Worm (Caenorhabditis elegans) whole organism, L1 larva: ENCODE results near the gene irk-1.
A peak's percentile ranks its signal among the peaks of the same experiment; 100 is the strongest.

Source experiments
- C16A3.4 ChIP-seq: fragments of 150-350 bp; optimal IDR thresholded peaks from 2 replicates; lab custom pipeline; 2014; ENCODE audit warnings: missing biosample characterization, missing genetic modification characterization
- Y116A8C.19 ChIP-seq: sonication (generic microtip); optimal IDR thresholded peaks from 2 replicates; lab custom pipeline; 2016; ENCODE audit warnings: missing compliant biosample characterization, missing genetic modification characterization, borderline replicate concordance
- blmp-1 ChIP-seq: fragments of 150-350 bp; optimal IDR thresholded peaks from 2 replicates; lab custom pipeline; 2014; ENCODE audit warnings: missing biosample characterization, missing genetic modification characterization
- ceh-88 ChIP-seq: fragments of 200-800 bp; sonication (Bioruptor generic); IDR thresholded peaks from 2 replicates; pipeline ENCODE4 v1.3.6; 2022; ENCODE audit warnings: missing genetic modification characterization, missing compliant biosample characterization
- ces-1 ChIP-seq: fragments of 150-350 bp; optimal IDR thresholded peaks from 2 replicates; lab custom pipeline; 2014; ENCODE audit warnings: missing biosample characterization, missing genetic modification reagents, missing genetic modification characterization
- dpl-1 ChIP-seq, 3 experiments: fragments of 150-350 bp in 2 of 3; sonication (generic microtip) in 1 of 3; optimal IDR thresholded peaks; 2 replicates each; lab custom pipeline; 2014 to 2017; ENCODE audit warnings: missing biosample characterization in 3 of 3, missing genetic modification characterization in 3 of 3, missing genetic modification reagents in 3 of 3
- efl-1 ChIP-seq, 4 experiments: fragments of 150-350 bp; optimal IDR thresholded peaks in 3 of 4; peaks in 1 of 4; 1 replicate in 1 of 4; 2 replicates in 3 of 4; lab custom pipeline; 2014; ENCODE audit warnings: missing biosample characterization in 2 of 4, missing genetic modification characterization in 2 of 4, missing genetic modification reagents in 2 of 4
- egl-13 ChIP-seq: sonication (generic microtip); optimal IDR thresholded peaks from 2 replicates; lab custom pipeline; 2016; ENCODE audit warnings: missing genotype, missing genetic modification reagents, missing genetic modification characterization, missing compliant biosample characterization
- elt-2 ChIP-seq: sonication (generic microtip); optimal IDR thresholded peaks from 2 replicates; lab custom pipeline; 2016; ENCODE audit warnings: missing genetic modification characterization, mild to moderate bottlenecking, inconsistent platforms, missing compliant biosample characterization, missing genetic modification reagents
- elt-3 ChIP-seq, 6 experiments: fragments of 150-350 bp in 1 of 6; sonication (generic microtip); optimal IDR thresholded peaks; 2 replicates each; lab custom pipeline; 2017 to 2018; ENCODE audit warnings: missing biosample characterization in 6 of 6, missing genetic modification characterization in 6 of 6, inconsistent platforms in 1 of 6
- ets-5 ChIP-seq: fragments of 200-800 bp; sonication (Bioruptor generic); IDR thresholded peaks from 2 replicates; pipeline ENCODE4 v1.3.6; 2022; ENCODE audit warnings: missing genetic modification characterization, missing compliant biosample characterization
- fkh-4 ChIP-seq: sonication (generic microtip); optimal IDR thresholded peaks from 2 replicates; lab custom pipeline; 2016; ENCODE audit warnings: missing compliant biosample characterization, missing genetic modification characterization, borderline replicate concordance
- grh-1 ChIP-seq: fragments of 200-800 bp; sonication (Bioruptor generic); IDR thresholded peaks from 2 replicates; pipeline ENCODE4 v1.3.6; 2022; ENCODE audit warnings: missing genetic modification reagents, missing genetic modification characterization, missing compliant biosample characterization
- hlh-17 ChIP-seq: fragments of 200-800 bp; sonication (Bioruptor generic); optimal IDR thresholded peaks from 2 replicates; lab custom pipeline; 2018; ENCODE audit warnings: missing genetic modification characterization, mild to moderate bottlenecking, missing compliant biosample characterization, moderate library complexity, borderline replicate concordance
- hpl-2 ChIP-seq: fragments of 150-350 bp; optimal IDR thresholded peaks from 2 replicates; lab custom pipeline; 2014; ENCODE audit warnings: missing biosample characterization, missing genetic modification reagents, missing genetic modification characterization
- irx-1 ChIP-seq: sonication (generic microtip); optimal IDR thresholded peaks from 2 replicates; lab custom pipeline; 2016; ENCODE audit warnings: missing genetic modification characterization, missing compliant biosample characterization
- lin-13 ChIP-seq: fragments of 150-350 bp; optimal IDR thresholded peaks from 2 replicates; lab custom pipeline; 2014; ENCODE audit warnings: missing biosample characterization, missing genetic modification reagents, missing genetic modification characterization
- lin-14 ChIP-seq: fragments of 200-800 bp; sonication (Bioruptor generic); optimal IDR thresholded peaks from 2 replicates; lab custom pipeline; 2018; ENCODE audit warnings: mild to moderate bottlenecking, missing genetic modification characterization, moderate library complexity, missing compliant biosample characterization
- lin-15B ChIP-seq: fragments of 150-350 bp; sonication (generic microtip); optimal IDR thresholded peaks from 3 replicates; lab custom pipeline; 2014; ENCODE audit warnings: missing biosample characterization, missing genetic modification characterization
- lin-35 ChIP-seq, 2 experiments: fragments of 150-350 bp; optimal IDR thresholded peaks; 2 replicates each; lab custom pipeline; 2014; ENCODE audit warnings: missing biosample characterization in 2 of 2, missing genetic modification characterization in 2 of 2, missing genetic modification reagents in 2 of 2
- lir-3 ChIP-seq: sonication (generic microtip); optimal IDR thresholded peaks from 2 replicates; lab custom pipeline; 2016; ENCODE audit warnings: mild to moderate bottlenecking, missing genetic modification characterization, moderate library complexity, missing compliant biosample characterization; ENCODE audit not compliant: poor library complexity
- lsy-2 ChIP-seq, 2 experiments: fragments of 150-350 bp; optimal IDR thresholded peaks; 2 replicates each; lab custom pipeline; 2014; ENCODE audit warnings: missing biosample characterization in 2 of 2, missing genetic modification characterization in 2 of 2
- mab-9 ChIP-seq: fragments of 200-800 bp; sonication (Bioruptor generic); IDR thresholded peaks from 2 replicates; pipeline ENCODE4 v1.3.6; 2022; ENCODE audit warnings: missing genetic modification reagents, missing genetic modification characterization, missing compliant biosample characterization
- mdl-1 ChIP-seq, 2 experiments: fragments of 150-350 bp; optimal IDR thresholded peaks; 2 replicates each; lab custom pipeline; 2014 to 2017; ENCODE audit warnings: missing biosample characterization in 2 of 2, missing genetic modification characterization in 2 of 2, inconsistent platforms in 1 of 2
- mef-2 ChIP-seq: fragments of 150-350 bp; optimal IDR thresholded peaks from 2 replicates; lab custom pipeline; 2014; ENCODE audit warnings: missing biosample characterization, missing genetic modification characterization
- mep-1 ChIP-seq: fragments of 150-350 bp; optimal IDR thresholded peaks from 2 replicates; lab custom pipeline; 2014; ENCODE audit warnings: missing biosample characterization, missing genetic modification characterization
- nhr-12 ChIP-seq: sonication (generic microtip); optimal IDR thresholded peaks from 2 replicates; lab custom pipeline; 2017; ENCODE audit warnings: missing biosample characterization, missing genetic modification characterization
- nhr-19 ChIP-seq: fragments of 200-800 bp; sonication (Bioruptor generic); conservative IDR thresholded peaks from 2 replicates; pipeline ENCODE4 v1.3.6; 2022; ENCODE audit warnings: missing genetic modification characterization, missing compliant biosample characterization
- nhr-20 ChIP-seq: sonication (generic microtip); optimal IDR thresholded peaks from 2 replicates; lab custom pipeline; 2016; ENCODE audit warnings: mild to moderate bottlenecking, missing genetic modification characterization, missing compliant biosample characterization
- nhr-47 ChIP-seq: sonication (generic microtip); optimal IDR thresholded peaks from 2 replicates; lab custom pipeline; 2016; ENCODE audit warnings: mild to moderate bottlenecking, missing genetic modification characterization, moderate library complexity, missing compliant biosample characterization
- nhr-71 ChIP-seq: sonication (generic microtip); optimal IDR thresholded peaks from 2 replicates; lab custom pipeline; 2016; ENCODE audit warnings: mild to moderate bottlenecking, missing genetic modification characterization, moderate library complexity, missing compliant biosample characterization
- nhr-76 ChIP-seq: sonication (generic microtip); optimal IDR thresholded peaks from 2 replicates; lab custom pipeline; 2017; ENCODE audit warnings: missing biosample characterization, missing genetic modification characterization
- nhr-77 ChIP-seq: fragments of 150-350 bp; optimal IDR thresholded peaks from 2 replicates; lab custom pipeline; 2014; ENCODE audit warnings: missing biosample characterization, missing genetic modification characterization
- nhr-84 ChIP-seq: sonication (generic microtip); optimal IDR thresholded peaks from 2 replicates; lab custom pipeline; 2017; ENCODE audit warnings: missing biosample characterization, missing genetic modification characterization
- nhr-85 ChIP-seq: sonication (generic microtip); peaks from one replicate; lab custom pipeline; 2016; ENCODE audit warnings: missing genetic modification characterization, inconsistent platforms, missing compliant biosample characterization
- nhr-90 ChIP-seq: sonication (generic microtip); optimal IDR thresholded peaks from 2 replicates; lab custom pipeline; 2016; ENCODE audit warnings: mild to moderate bottlenecking, missing genetic modification characterization, missing compliant biosample characterization; ENCODE audit not compliant: poor library complexity
- pax-3 ChIP-seq: fragments of 200-800 bp; sonication (Bioruptor generic); optimal IDR thresholded peaks from 2 replicates; lab custom pipeline; 2018; ENCODE audit warnings: mild to moderate bottlenecking, missing genetic modification characterization, moderate library complexity, missing compliant biosample characterization
- rnt-1 ChIP-seq: sonication (generic microtip); optimal IDR thresholded peaks from 2 replicates; lab custom pipeline; 2016; ENCODE audit warnings: mild to moderate bottlenecking, missing genetic modification characterization, moderate library complexity, missing compliant biosample characterization
- skn-1 ChIP-seq: fragments of 150-350 bp; optimal IDR thresholded peaks from 2 replicates; lab custom pipeline; 2014; ENCODE audit warnings: missing biosample characterization, missing genetic modification characterization
- snu-23 ChIP-seq: sonication (generic microtip); optimal IDR thresholded peaks from 2 replicates; lab custom pipeline; 2016; ENCODE audit warnings: missing genetic modification characterization, missing compliant biosample characterization
- sptf-1 ChIP-seq: fragments of 150-350 bp; optimal IDR thresholded peaks from 2 replicates; lab custom pipeline; 2014; ENCODE audit warnings: missing biosample characterization, missing genetic modification characterization
- swsn-7 ChIP-seq: sonication (generic microtip); optimal IDR thresholded peaks from 2 replicates; lab custom pipeline; 2016; ENCODE audit warnings: missing genetic modification characterization, missing compliant biosample characterization
- tbx-2 ChIP-seq: sonication (generic microtip); optimal IDR thresholded peaks from 2 replicates; lab custom pipeline; 2016; ENCODE audit warnings: missing genetic modification characterization, missing compliant biosample characterization
- unc-130 ChIP-seq: fragments of 150-350 bp; optimal IDR thresholded peaks from 2 replicates; lab custom pipeline; 2017; ENCODE audit warnings: missing biosample characterization, missing genetic modification characterization, inconsistent platforms
- unc-98 ChIP-seq: fragments of 200-800 bp; sonication (Bioruptor generic); IDR thresholded peaks from 2 replicates; pipeline ENCODE4 v1.3.6; 2022; ENCODE audit warnings: missing genetic modification characterization, missing compliant biosample characterization
- vab-15 ChIP-seq: sonication (generic microtip); optimal IDR thresholded peaks from 2 replicates; lab custom pipeline; 2017; ENCODE audit warnings: missing genotype, mild to moderate bottlenecking, missing genetic modification characterization, missing compliant biosample characterization
- xbp-1 ChIP-seq: sonication (generic microtip); optimal IDR thresholded peaks from 2 replicates; lab custom pipeline; 2016; ENCODE audit warnings: missing genetic modification characterization, missing compliant biosample characterization
- ztf-4 ChIP-seq: fragments of 150-350 bp; optimal IDR thresholded peaks from 2 replicates; lab custom pipeline; 2014; ENCODE audit warnings: missing biosample characterization, missing genetic modification characterization

irk-1 gene

ce11 chrX:6750145-6750544 lies 27.8 kb downstream of the irk-1 start (continued):
- peak; percentile 93 for TF ChIP-seq nhr-90 (tag; lab: Kevin White, UChicago)
- TF ChIP-seq nhr-19 = peak; percentile 97
- TF ChIP-seq mef-2 (tag; lab: Kevin White, UChicago) = peak; percentile 26
- no peak for TF ChIP-seq sptf-1 (tag; lab: Kevin White, UChicago)
- TF ChIP-seq nhr-71 (tag; lab: Kevin White, UChicago) = peak; percentile 98
- peak; percentile 24 for TF ChIP-seq egl-13
- no peak for TF ChIP-seq Y116A8C.19
- TF ChIP-seq mep-1 (tag; lab: Kevin White, UChicago) = peak; percentile 85
- TF ChIP-seq pax-3 (tag; lab: Kevin White, UChicago) = no peak
- TF ChIP-seq, all 84 proteins: peak for 52

ce11 chrX:6749124-6749822 lies 28.6 kb downstream of the irk-1 start:
- TF ChIP-seq mab-9 (GFP tag; lab: Robert Waterston, UW) = 0 out of 2 replicates have a peak, but pooled peaks have one; percentile 18
- TF ChIP-seq dpl-1 (GFP tag; optimal IDR thresholded peaks at IDR 0.05; lab: Kevin White, UChicago) = peak; percentile 12 to 29 (median 16)
- peak; percentile 44 for TF ChIP-seq rnt-1 (tag; lab: Kevin White, UChicago)
- TF ChIP-seq tbx-2 = peak; percentile 74
- TF ChIP-seq vab-15 (tag; lab: Kevin White, UChicago) = peak; percentile 25
- no peak for TF ChIP-seq hlh-17 (GFP tag; lab: Kevin White, UChicago)
- TF ChIP-seq fkh-4 (tag; lab: Kevin White, UChicago) = no peak
- TF ChIP-seq lin-35 (GFP tag; optimal IDR thresholded peaks at IDR 0.05; lab: Kevin White, UChicago) = peak in 1 of 2 experiments; percentile 76
- TF ChIP-seq hpl-2 (GFP tag; lab: Kevin White, UChicago) = peak; percentile 2
- TF ChIP-seq nhr-12 (tag; lab: Kevin White, UChicago) = no peak
- peak; percentile 38 for TF ChIP-seq lir-3 (tag; lab: Kevin White, UChicago)
- peak in 1 of 2 experiments; percentile 3 for TF ChIP-seq efl-1 (optimal IDR thresholded peaks at IDR 0.05; lab: Kevin White, UChicago)
- peak; percentile 9 to 90 for TF ChIP-seq efl-1 (GFP tag; optimal IDR thresholded peaks at IDR 0.05 in 1 of 2; lab: Kevin White, UChicago)
- TF ChIP-seq snu-23 (GFP tag; lab: Kevin White, UChicago) = peak; percentile 76
- peak; percentile 40 for TF ChIP-seq xbp-1 (tag; lab: Kevin White, UChicago)
- TF ChIP-seq ztf-4 = peak; percentile 85
- peak; percentile 72 for TF ChIP-seq nhr-47 (tag; lab: Kevin White, UChicago)
- TF ChIP-seq nhr-71 (tag; lab: Kevin White, UChicago) = peak; percentile 95
- TF ChIP-seq nhr-76 = no peak
- TF ChIP-seq nhr-20 = peak; percentile 97
- no peak for TF ChIP-seq Y116A8C.19
- TF ChIP-seq lin-15B (tag; lab: Kevin White, UChicago) = no peak
- peak in 1 of 2 experiments; percentile 57 for TF ChIP-seq mdl-1 (tag; optimal IDR thresholded peaks at IDR 0.05; lab: Kevin White, UChicago)
- peak; percentile 31 to 43 for TF ChIP-seq lsy-2 (tag; optimal IDR thresholded peaks at IDR 0.05; lab: Kevin White, UChicago)
- peak; percentile 41; the same call in 1 of the 2 replicates for TF ChIP-seq ceh-88 (GFP tag; lab: Robert Waterston, UW)
- TF ChIP-seq C16A3.4 (tag; lab: Kevin White, UChicago) = peak; percentile 49
- no peak for TF ChIP-seq unc-98
- no peak for TF ChIP-seq ces-1 (GFP tag; lab: Kevin White, UChicago)
- TF ChIP-seq lin-13 (GFP tag; lab: Kevin White, UChicago) = peak; percentile 60
- TF ChIP-seq irx-1 (tag; lab: Kevin White, UChicago) = peak; percentile 9
- TF ChIP-seq blmp-1 (tag; lab: Kevin White, UChicago) = peak; percentile 73
- TF ChIP-seq nhr-90 (tag; lab: Kevin White, UChicago) = peak; percentile 75
- peak; percentile 32 for TF ChIP-seq mep-1 (tag; lab: Kevin White, UChicago)
- TF ChIP-seq unc-130 = peak; percentile 85
- peak in 4 of 6 experiments; percentile 62 to 94 (median 77) for TF ChIP-seq elt-3 (tag; optimal IDR thresholded peaks at IDR 0.05; lab: Kevin White, UChicago)
- TF ChIP-seq swsn-7 (tag; lab: Kevin White, UChicago) = peak; percentile 8
- TF ChIP-seq nhr-84 = no peak
- TF ChIP-seq skn-1 (tag; lab: Kevin White, UChicago) = peak; percentile 35
- peak; percentile 94 for TF ChIP-seq elt-2
- peak; percentile 60 for TF ChIP-seq grh-1 (GFP tag; lab: Robert Waterston, UW)
- no peak for TF ChIP-seq ets-5 (GFP tag; lab: Robert Waterston, UW)
- TF ChIP-seq nhr-85 (tag; lab: Kevin White, UChicago) = peak; percentile 96
- peak; percentile 30 for TF ChIP-seq nhr-77
- TF ChIP-seq lin-14 (GFP tag; lab: Kevin White, UChicago) = peak; percentile 88
